Worm (Caenorhabditis elegans) whole organism, mixed stage, embryonic: ENCODE measurements around the gene F56D6.19.

Source experiments
- M03D4.4 ChIP-seq: sonication (generic microtip); optimal IDR thresholded peaks from 2 replicates; lab custom pipeline; 2017; ENCODE audit warnings: mild to moderate bottlenecking, missing genetic modification characterization, missing compliant biosample characterization
- bed-3 ChIP-seq: fragments of 200-800 bp; sonication (Bioruptor generic); optimal IDR thresholded peaks from 3 replicates; lab custom pipeline; 2018; ENCODE audit warnings: mild to moderate bottlenecking, missing genetic modification characterization, moderate library complexity, missing compliant biosample characterization
- blmp-1 ChIP-seq: fragments of 150-350 bp; optimal IDR thresholded peaks from 2 replicates; lab custom pipeline; 2014; ENCODE audit warnings: missing biosample characterization, missing genetic modification characterization
- ceh-39 ChIP-seq: fragments of 150-350 bp; optimal IDR thresholded peaks from 2 replicates; lab custom pipeline; 2014; ENCODE audit warnings: missing biosample characterization, missing genetic modification characterization
- ceh-43 ChIP-seq: fragments of 200-800 bp; sonication (Bioruptor generic); optimal IDR thresholded peaks from 2 replicates; lab custom pipeline; 2018; ENCODE audit warnings: mild to moderate bottlenecking, missing genetic modification characterization, moderate library complexity, missing compliant biosample characterization
- ceh-83 ChIP-seq: fragments of 200-800 bp; sonication (Bioruptor generic); optimal IDR thresholded peaks from 2 replicates; lab custom pipeline; 2018; ENCODE audit warnings: mild to moderate bottlenecking, missing genetic modification characterization, missing compliant biosample characterization
- cnd-1 ChIP-seq: fragments of 200-800 bp; sonication (Bioruptor generic); optimal IDR thresholded peaks from 2 replicates; lab custom pipeline; 2018; ENCODE audit warnings: mild to moderate bottlenecking, missing genetic modification characterization, missing compliant biosample characterization
- drap-1 ChIP-seq: fragments of 200-800 bp; sonication (Bioruptor generic); optimal IDR thresholded peaks from 3 replicates; lab custom pipeline; 2018; ENCODE audit warnings: mild to moderate bottlenecking, missing genetic modification characterization, missing compliant biosample characterization
- elt-1 ChIP-seq: sonication (generic microtip); optimal IDR thresholded peaks from 2 replicates; lab custom pipeline; 2017; ENCODE audit warnings: missing genetic modification characterization, mild to moderate bottlenecking, missing compliant biosample characterization, antibody characterized with exemption, moderate library complexity, borderline replicate concordance; ENCODE audit not compliant: insufficient read depth
- elt-3 ChIP-seq: fragments of 150-350 bp; optimal IDR thresholded peaks from 2 replicates; lab custom pipeline; 2014; ENCODE audit warnings: missing biosample characterization, missing genetic modification characterization
- flh-1 ChIP-seq: fragments of 200-800 bp; sonication (Bioruptor generic); optimal IDR thresholded peaks from 2 replicates; lab custom pipeline; 2018; ENCODE audit warnings: mild to moderate bottlenecking, missing genetic modification characterization, moderate library complexity, missing compliant biosample characterization
- ham-2 ChIP-seq: fragments of 200-800 bp; sonication (Bioruptor generic); optimal IDR thresholded peaks from 2 replicates; lab custom pipeline; 2018; ENCODE audit warnings: mild to moderate bottlenecking, missing genetic modification characterization, missing compliant biosample characterization
- hlh-1 ChIP-seq: fragments of 150-350 bp; optimal IDR thresholded peaks from 2 replicates; lab custom pipeline; 2014; ENCODE audit warnings: missing biosample characterization, missing genetic modification reagents, missing genetic modification characterization
- lin-13 ChIP-seq: fragments of 150-350 bp; optimal IDR thresholded peaks from 2 replicates; lab custom pipeline; 2014; ENCODE audit warnings: missing biosample characterization, missing genetic modification characterization
- lin-32 ChIP-seq: fragments of 200-800 bp; sonication (Bioruptor generic); optimal IDR thresholded peaks from 2 replicates; lab custom pipeline; 2018; ENCODE audit warnings: mild to moderate bottlenecking, missing genetic modification characterization, missing compliant biosample characterization
- lsy-2 ChIP-seq: fragments of 150-350 bp; optimal IDR thresholded peaks from 2 replicates; lab custom pipeline; 2014; ENCODE audit warnings: missing biosample characterization, missing genetic modification characterization
- mep-1 ChIP-seq: fragments of 150-350 bp; optimal IDR thresholded peaks from 2 replicates; lab custom pipeline; 2017; ENCODE audit warnings: missing biosample characterization, missing genetic modification reagents, missing genetic modification characterization, inconsistent platforms
- mls-2 ChIP-seq: sonication (generic microtip); optimal IDR thresholded peaks from 2 replicates; lab custom pipeline; 2016; ENCODE audit warnings: mild to moderate bottlenecking, missing genetic modification characterization, moderate library complexity, missing compliant biosample characterization
- nhr-12 ChIP-seq: fragments of 150-350 bp; optimal IDR thresholded peaks from 2 replicates; lab custom pipeline; 2014; ENCODE audit warnings: missing biosample characterization, missing genetic modification characterization
- nhr-2 ChIP-seq: fragments of 150-350 bp; optimal IDR thresholded peaks from 2 replicates; lab custom pipeline; 2014; ENCODE audit warnings: missing biosample characterization, missing genetic modification characterization
- nhr-237 ChIP-seq: fragments of 150-350 bp; optimal IDR thresholded peaks from 2 replicates; lab custom pipeline; 2014; ENCODE audit warnings: missing biosample characterization, missing genetic modification characterization
- nhr-28 ChIP-seq: fragments of 150-350 bp; optimal IDR thresholded peaks from 2 replicates; lab custom pipeline; 2014; ENCODE audit warnings: missing biosample characterization, missing genetic modification characterization
- nhr-76 ChIP-seq: sonication (generic microtip); optimal IDR thresholded peaks from 2 replicates; lab custom pipeline; 2017; ENCODE audit warnings: missing biosample characterization, missing genetic modification characterization
- pha-4 ChIP-seq: fragments of 150-350 bp; optimal IDR thresholded peaks from 2 replicates; lab custom pipeline; 2018; ENCODE audit warnings: missing biosample characterization, missing genetic modification reagents, missing genetic modification characterization
- sem-2 ChIP-seq: fragments of 200-800 bp; sonication (Bioruptor generic); optimal IDR thresholded peaks from 2 replicates; lab custom pipeline; 2018; ENCODE audit warnings: mild to moderate bottlenecking, missing genetic modification characterization, missing compliant biosample characterization
- snpc-4 ChIP-seq: fragments of 150-350 bp; optimal IDR thresholded peaks from 2 replicates; lab custom pipeline; 2014; ENCODE audit warnings: missing biosample characterization, missing genetic modification characterization
- sptf-1 ChIP-seq: sonication (generic microtip); optimal IDR thresholded peaks from 2 replicates; lab custom pipeline; 2017; ENCODE audit warnings: mild to moderate bottlenecking, missing genetic modification characterization, moderate library complexity, missing compliant biosample characterization
- tbx-8 ChIP-seq: fragments of 200-800 bp; sonication (Bioruptor generic); optimal IDR thresholded peaks from 2 replicates; lab custom pipeline; 2018; ENCODE audit warnings: mild to moderate bottlenecking, missing genetic modification characterization, moderate library complexity, missing compliant biosample characterization
- unc-39 ChIP-seq: fragments of 150-350 bp; optimal IDR thresholded peaks from 2 replicates; lab custom pipeline; 2014; ENCODE audit warnings: missing biosample characterization, missing genetic modification characterization
- zip-8 ChIP-seq: fragments of 150-350 bp; optimal IDR thresholded peaks from 2 replicates; lab custom pipeline; 2014; ENCODE audit warnings: missing biosample characterization, missing genetic modification characterization
- ztf-11 ChIP-seq: fragments of 150-350 bp; optimal IDR thresholded peaks from 2 replicates; lab custom pipeline; 2014; ENCODE audit warnings: missing biosample characterization, missing genetic modification characterization

The F56D6.19 gene

DNA sequence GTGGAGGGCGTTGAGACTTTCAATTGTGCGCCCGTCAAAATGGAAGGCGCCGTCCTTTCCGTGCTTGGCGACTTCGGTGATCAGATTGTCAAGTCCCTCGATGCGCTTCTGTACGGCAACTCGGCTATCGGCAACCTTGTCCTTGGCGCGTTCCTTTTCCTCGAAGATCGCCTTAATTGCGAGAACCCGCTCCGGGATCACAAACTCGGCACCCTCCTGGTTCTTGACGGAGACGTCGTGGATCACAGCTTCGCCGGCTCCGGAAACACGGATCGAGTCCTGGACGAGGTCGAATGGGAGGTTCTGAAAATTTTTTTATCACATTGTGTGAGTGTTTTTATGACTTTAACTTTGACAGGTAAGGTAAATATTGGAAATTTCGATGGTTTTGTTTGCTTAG is 41.4 kb upstream of the F56D6.19 start:
- TF ChIP-seq mep-1 = no peak
- TF ChIP-seq ceh-43 = no peak
- TF ChIP-seq tbx-8 (GFP tag; lab: Kevin White, UChicago) = no peak
- TF ChIP-seq hlh-1 = no peak
- no peak for TF ChIP-seq nhr-76 (tag; lab: Kevin White, UChicago)
- TF ChIP-seq pha-4 (tag; lab: Kevin White, UChicago) = no peak

DNA sequence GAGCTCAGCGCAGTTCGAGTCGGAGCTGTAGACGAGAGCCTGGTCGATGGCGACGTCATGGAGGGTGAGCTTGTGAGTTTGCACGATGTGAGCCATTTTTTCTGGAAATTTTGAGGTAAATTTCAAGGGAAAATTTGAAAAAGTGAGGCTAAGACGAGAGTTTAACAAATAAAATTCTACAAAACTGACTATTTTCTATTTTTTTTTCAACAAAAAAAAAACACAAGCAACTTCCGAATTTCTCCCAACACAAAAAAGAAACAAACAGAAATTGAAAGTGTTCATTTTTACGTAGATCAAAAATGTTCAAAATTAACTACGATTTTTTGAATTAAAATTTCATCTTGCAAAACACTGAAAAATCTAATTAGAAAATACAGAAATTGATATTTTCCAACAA is 40.9 kb upstream of the F56D6.19 start, which contains the start of gene F37C4.5:
Gene F37C4.5 (minus strand): TSS at position 101 of the 400 bp plus-strand sequence.
- TF ChIP-seq ceh-39 = no peak
- no peak for TF ChIP-seq sem-2
- no peak for TF ChIP-seq nhr-12 (tag; lab: Kevin White, UChicago)
- no peak for TF ChIP-seq snpc-4
- TF ChIP-seq ceh-83 = no peak
- TF ChIP-seq nhr-237 = no peak
- TF ChIP-seq tbx-8 (GFP tag; lab: Kevin White, UChicago) = no peak
- TF ChIP-seq drap-1 (GFP tag; lab: Kevin White, UChicago) = no peak
- no peak for TF ChIP-seq mls-2 (tag; lab: Kevin White, UChicago)
- TF ChIP-seq cnd-1 (tag; lab: Kevin White, UChicago) = no peak
- TF ChIP-seq unc-39 = no peak
- TF ChIP-seq elt-1 (tag; lab: Kevin White, UChicago) = no peak
- TF ChIP-seq lin-32 (GFP tag; lab: Kevin White, UChicago) = no peak
- TF ChIP-seq lsy-2 (tag; lab: Kevin White, UChicago) = no peak
- no peak for TF ChIP-seq flh-1 (GFP tag; lab: Kevin White, UChicago)

DNA sequence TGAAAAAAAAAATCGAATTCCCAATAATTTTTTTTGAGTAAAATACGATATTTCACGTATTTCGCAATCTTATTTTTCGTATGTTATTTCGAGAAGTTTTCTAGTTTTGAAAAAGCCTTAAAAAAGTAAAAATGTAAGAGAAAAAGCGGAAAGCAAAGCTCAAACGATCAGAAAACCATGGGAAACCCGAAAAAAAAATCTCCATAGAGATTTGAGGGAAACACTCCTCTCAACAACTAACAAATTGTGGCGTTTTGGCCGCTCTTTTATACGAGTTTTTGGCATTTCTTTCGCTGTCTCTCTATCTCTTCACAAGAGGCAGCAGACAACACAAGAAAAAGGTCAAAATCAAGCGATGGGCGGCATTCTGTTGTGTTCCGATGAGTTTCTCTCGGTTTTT is 40.1 kb upstream of the F56D6.19 start:
- TF ChIP-seq ceh-83 (peak; percentile 34), sptf-1 (tag; lab: Kevin White, UChicago) (peak; percentile 18), hlh-1 (no peak)
- TF ChIP-seq, all 35 proteins: peak for 2

DNA sequence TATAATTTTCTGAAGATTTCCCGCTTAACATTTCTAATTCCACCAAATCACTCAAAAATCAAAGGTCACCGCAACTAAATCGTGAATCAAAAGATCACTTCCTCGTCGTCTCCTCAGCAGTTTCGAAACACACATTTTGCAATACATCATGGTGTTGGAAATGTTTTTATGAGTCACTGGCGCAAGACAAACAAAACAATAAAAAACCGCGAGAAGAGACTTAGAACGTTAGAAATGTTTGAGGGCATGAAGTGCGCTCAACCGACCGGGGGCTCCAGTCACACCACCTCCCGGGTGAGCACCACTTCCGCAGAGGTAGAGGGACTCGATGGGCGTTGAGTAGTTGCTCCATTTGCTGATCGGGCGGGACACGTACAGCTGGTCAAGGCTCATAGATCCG is 39.3 kb upstream of the F56D6.19 start:
- TF ChIP-seq tbx-8 (GFP tag; lab: Kevin White, UChicago) (no peak), nhr-76 (tag; lab: Kevin White, UChicago) (no peak), mls-2 (tag; lab: Kevin White, UChicago) (no peak), nhr-12 (tag; lab: Kevin White, UChicago) (no peak), nhr-2 (no peak), ceh-43 (no peak), ztf-11 (tag; lab: Kevin White, UChicago) (no peak), unc-39 (no peak), lin-32 (GFP tag; lab: Kevin White, UChicago) (no peak), lin-13 (no peak), pha-4 (tag; lab: Kevin White, UChicago) (no peak), hlh-1 (no peak), blmp-1 (no peak), M03D4.4 (tag; lab: Kevin White, UChicago) (no peak), ceh-83 (no peak), zip-8 (tag; lab: Kevin White, UChicago) (no peak), bed-3 (GFP tag; lab: Kevin White, UChicago) (no peak)

ce11 chrIV:3876955-3877354 is 37.6 kb upstream of the F56D6.19 start:
- TF ChIP-seq mep-1 = no peak
- TF ChIP-seq hlh-1 = no peak
- no peak for TF ChIP-seq ham-2 (GFP tag; lab: Kevin White, UChicago)
- TF ChIP-seq cnd-1 (tag; lab: Kevin White, UChicago) = no peak
- TF ChIP-seq elt-3 (tag; lab: Kevin White, UChicago) = no peak
- TF ChIP-seq nhr-28 (tag; lab: Kevin White, UChicago) = no peak
- no peak for TF ChIP-seq zip-8 (tag; lab: Kevin White, UChicago)
- no peak for TF ChIP-seq ztf-11 (tag; lab: Kevin White, UChicago)
- TF ChIP-seq ceh-43 = no peak
